Worm (Caenorhabditis elegans): ENCODE results near the gene dnj-18.

DNA sequence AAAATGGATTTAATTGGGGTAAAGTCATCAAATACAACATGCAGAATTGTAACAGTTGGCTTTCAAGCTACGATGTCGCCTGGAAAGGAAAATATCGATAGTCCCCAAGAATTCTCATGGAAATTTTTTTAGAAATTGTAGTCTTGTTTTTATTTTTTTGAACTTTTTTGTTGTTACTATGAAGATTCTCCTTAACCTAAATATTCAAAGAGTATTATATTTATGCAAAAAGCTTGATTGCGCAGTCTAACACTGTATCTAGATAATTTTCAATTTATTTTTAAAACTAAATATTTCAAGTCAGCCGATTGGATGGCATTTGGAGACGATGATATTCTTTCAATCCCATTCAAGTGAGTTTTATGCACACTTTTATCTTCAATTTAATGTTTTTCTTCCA is 7.3 kb downstream of the dnj-18 start, which contains the start of gene pgap-2:
- TF ChIP-seq ztf-11 (tag; optimal IDR thresholded peaks at IDR 0.05) (no peak), lir-3 (tag; optimal IDR thresholded peaks at IDR 0.05; ENCODE audit: poor library complexity) (no peak), lin-15B (tag; optimal IDR thresholded peaks at IDR 0.05) (no peak), F16B12.6 (tag; optimal IDR thresholded peaks at IDR 0.05) (no peak), lin-39 (tag; optimal IDR thresholded peaks at IDR 0.05) (no peak), nhr-85 (tag) (no peak), dpl-1 (GFP tag; optimal IDR thresholded peaks at IDR 0.05) (no peak), hpl-2 (GFP tag; optimal IDR thresholded peaks at IDR 0.05) (no peak), nhr-11 (tag; optimal IDR thresholded peaks at IDR 0.05) (no peak), tlp-1 (tag; optimal IDR thresholded peaks at IDR 0.05) (no peak), ets-5 (GFP tag; IDR thresholded peaks at IDR 0.05) (no peak), nhr-71 (tag; optimal IDR thresholded peaks at IDR 0.05) (no peak)
